Fruit fly (Drosophila melanogaster): ENCODE data around the gene CG17036.

dm6 chr2L:12655731-12656326, 44.7 kb downstream of the CG17036 start:
- TF ChIP-seq psq (optimal IDR thresholded peaks at IDR 0.05) (no peak), usp (GFP tag; optimal IDR thresholded peaks at IDR 0.05) (no peak)
